Worm (Caenorhabditis elegans) whole organism, L2 larva: Measurements from ENCODE around the gene nkat-1.

Experiments used
- C34F6.9 ChIP-seq: fragments of 150-350 bp; optimal IDR thresholded peaks from 2 replicates; lab custom pipeline; 2014; ENCODE audit warnings: missing biosample characterization, missing genetic modification characterization
- F13H6.1 ChIP-seq: sonication (generic microtip); optimal IDR thresholded peaks from 2 replicates; lab custom pipeline; 2016; ENCODE audit warnings: missing genetic modification characterization, missing compliant biosample characterization
- R02D3.7 ChIP-seq: fragments of 150-350 bp; optimal IDR thresholded peaks from 2 replicates; lab custom pipeline; 2014; ENCODE audit warnings: missing biosample characterization, missing genetic modification characterization
- Y55F3AM.14 ChIP-seq: fragments of 200-800 bp; sonication (Bioruptor generic); optimal IDR thresholded peaks from 2 replicates; lab custom pipeline; 2018; ENCODE audit warnings: mild to moderate bottlenecking, missing genetic modification characterization, missing compliant biosample characterization
- ZK546.5 ChIP-seq: sonication (generic microtip); optimal IDR thresholded peaks from 2 replicates; lab custom pipeline; 2017; ENCODE audit warnings: missing biosample characterization, missing genetic modification characterization
- alr-1 ChIP-seq: fragments of 150-350 bp; optimal IDR thresholded peaks from 2 replicates; lab custom pipeline; 2014; ENCODE audit warnings: missing biosample characterization, missing genetic modification characterization
- aly-2 ChIP-seq: fragments of 150-350 bp; optimal IDR thresholded peaks from 2 replicates; lab custom pipeline; 2014; ENCODE audit warnings: missing biosample characterization, missing genetic modification characterization
- ama-1 ChIP-seq: fragments of 150-350 bp; optimal IDR thresholded peaks from 2 replicates; lab custom pipeline; 2018; ENCODE audit warnings: inconsistent platforms
- blmp-1 ChIP-seq: sonication (generic microtip); optimal IDR thresholded peaks from 2 replicates; lab custom pipeline; 2017; ENCODE audit warnings: missing genetic modification characterization, mild to moderate bottlenecking, missing compliant biosample characterization, antibody characterized with exemption, moderate library complexity; ENCODE audit not compliant: insufficient read depth
- ceh-16 ChIP-seq: fragments of 150-350 bp; optimal IDR thresholded peaks from 2 replicates; lab custom pipeline; 2014; ENCODE audit warnings: missing biosample characterization, missing genetic modification characterization
- ceh-82 ChIP-seq: fragments of 150-350 bp; optimal IDR thresholded peaks from 2 replicates; lab custom pipeline; 2014; ENCODE audit warnings: missing biosample characterization, missing genetic modification characterization
- crh-2 ChIP-seq: sonication (generic microtip); optimal IDR thresholded peaks from 2 replicates; lab custom pipeline; 2017; ENCODE audit warnings: missing biosample characterization, missing genetic modification characterization
- dmd-4 ChIP-seq: sonication (generic microtip); optimal IDR thresholded peaks from 2 replicates; lab custom pipeline; 2017; ENCODE audit warnings: missing biosample characterization, missing genetic modification characterization
- egl-27 ChIP-seq: sonication (generic microtip); optimal IDR thresholded peaks from 3 replicates; lab custom pipeline; 2017; ENCODE audit warnings: missing biosample characterization, missing genetic modification reagents, missing genetic modification characterization
- elt-1 ChIP-seq: fragments of 150-350 bp; optimal IDR thresholded peaks from 2 replicates; lab custom pipeline; 2014; ENCODE audit warnings: missing biosample characterization, missing genetic modification characterization
- elt-3 ChIP-seq: sonication (generic microtip); optimal IDR thresholded peaks from 2 replicates; lab custom pipeline; 2017; ENCODE audit warnings: missing biosample characterization, missing genetic modification characterization
- fos-1 ChIP-seq: fragments of 150-350 bp; optimal IDR thresholded peaks from 2 replicates; lab custom pipeline; 2014; ENCODE audit warnings: missing biosample characterization, missing genetic modification characterization
- gmeb-1 ChIP-seq: fragments of 150-350 bp; optimal IDR thresholded peaks from 2 replicates; lab custom pipeline; 2014; ENCODE audit warnings: missing biosample characterization, missing genetic modification characterization
- lin-11 ChIP-seq: fragments of 150-350 bp; sonication (generic microtip); optimal IDR thresholded peaks from 2 replicates; lab custom pipeline; 2014; ENCODE audit warnings: missing biosample characterization, missing genetic modification characterization, inconsistent platforms, mixed read lengths
- lin-13 ChIP-seq: fragments of 150-350 bp; optimal IDR thresholded peaks from 2 replicates; lab custom pipeline; 2014; ENCODE audit warnings: missing biosample characterization, missing genetic modification reagents, missing genetic modification characterization
- lin-39 ChIP-seq: fragments of 150-350 bp; optimal IDR thresholded peaks from 2 replicates; lab custom pipeline; 2014; ENCODE audit warnings: missing biosample characterization, missing genetic modification reagents, missing genetic modification characterization
- lsy-2 ChIP-seq, 2 experiments: fragments of 150-350 bp in 1 of 2; sonication (generic microtip) in 1 of 2; optimal IDR thresholded peaks; 2 replicates each; lab custom pipeline; 2014 to 2017; ENCODE audit warnings: missing biosample characterization in 2 of 2, missing genetic modification characterization in 2 of 2
- mab-5 ChIP-seq: fragments of 150-350 bp; optimal IDR thresholded peaks from 2 replicates; lab custom pipeline; 2014; ENCODE audit warnings: missing biosample characterization, missing genetic modification characterization
- mbf-1 ChIP-seq: sonication (generic microtip); optimal IDR thresholded peaks from 2 replicates; lab custom pipeline; 2017; ENCODE audit warnings: missing biosample characterization, missing genetic modification characterization
- mdl-1 ChIP-seq, 2 experiments: fragments of 150-350 bp in 1 of 2; sonication (generic microtip) in 1 of 2; optimal IDR thresholded peaks; 2 replicates each; lab custom pipeline; 2017; ENCODE audit warnings: missing biosample characterization in 2 of 2, missing genetic modification characterization in 2 of 2
- nhr-10 ChIP-seq: sonication (generic microtip); optimal IDR thresholded peaks from 2 replicates; lab custom pipeline; 2017; ENCODE audit warnings: missing biosample characterization, missing genetic modification characterization
- nhr-11 ChIP-seq: fragments of 150-350 bp; optimal IDR thresholded peaks from 2 replicates; lab custom pipeline; 2014; ENCODE audit warnings: missing biosample characterization, missing genetic modification characterization
- nhr-12 ChIP-seq: fragments of 150-350 bp; optimal IDR thresholded peaks from 2 replicates; lab custom pipeline; 2014; ENCODE audit warnings: missing biosample characterization, missing genetic modification characterization
- nhr-129 ChIP-seq: fragments of 150-350 bp; optimal IDR thresholded peaks from 2 replicates; lab custom pipeline; 2014; ENCODE audit warnings: missing biosample characterization, missing genetic modification characterization
- nhr-21 ChIP-seq: fragments of 150-350 bp; optimal IDR thresholded peaks from 2 replicates; lab custom pipeline; 2014; ENCODE audit warnings: missing biosample characterization, missing genetic modification characterization
- nhr-23 ChIP-seq: fragments of 150-350 bp; optimal IDR thresholded peaks from 2 replicates; lab custom pipeline; 2014; ENCODE audit warnings: missing biosample characterization, missing genetic modification reagents, missing genetic modification characterization
- nhr-237 ChIP-seq: fragments of 150-350 bp; optimal IDR thresholded peaks from 2 replicates; lab custom pipeline; 2014; ENCODE audit warnings: missing biosample characterization, missing genetic modification characterization
- nhr-25 ChIP-seq: fragments of 150-350 bp; sonication (generic microtip); optimal IDR thresholded peaks from 3 replicates; lab custom pipeline; 2014; ENCODE audit warnings: missing biosample characterization, missing genetic modification characterization
- nhr-6 ChIP-seq: fragments of 150-350 bp; optimal IDR thresholded peaks from 2 replicates; lab custom pipeline; 2014; ENCODE audit warnings: missing biosample characterization, missing genetic modification characterization
- nhr-77 ChIP-seq: fragments of 150-350 bp; optimal IDR thresholded peaks from 2 replicates; lab custom pipeline; 2014; ENCODE audit warnings: missing biosample characterization, missing genetic modification characterization
- peb-1 ChIP-seq: fragments of 150-350 bp; optimal IDR thresholded peaks from 2 replicates; lab custom pipeline; 2014; ENCODE audit warnings: missing biosample characterization, missing genetic modification characterization
- sem-4 ChIP-seq: fragments of 150-350 bp; optimal IDR thresholded peaks from 2 replicates; lab custom pipeline; 2014; ENCODE audit warnings: missing biosample characterization, missing genetic modification reagents, missing genetic modification characterization
- skn-1 ChIP-seq: sonication (generic microtip); optimal IDR thresholded peaks from 2 replicates; lab custom pipeline; 2017; ENCODE audit warnings: missing biosample characterization, missing genetic modification characterization
- sma-3 ChIP-seq: sonication (generic microtip); optimal IDR thresholded peaks from 2 replicates; lab custom pipeline; 2016; ENCODE audit warnings: missing genetic modification reagents, missing genetic modification characterization, missing compliant biosample characterization
- sma-9 ChIP-seq, 2 experiments: fragments of 150-350 bp in 1 of 2; sonication (generic microtip) in 1 of 2; optimal IDR thresholded peaks; 2 replicates each; lab custom pipeline; 2014 to 2016; ENCODE audit warnings: missing genetic modification characterization in 2 of 2, mild to moderate bottlenecking in 1 of 2, missing biosample characterization in 1 of 2, missing compliant biosample characterization in 1 of 2, missing genetic modification reagents in 1 of 2, moderate library complexity in 1 of 2
- snpc-4 ChIP-seq: fragments of 150-350 bp; optimal IDR thresholded peaks from 2 replicates; lab custom pipeline; 2014; ENCODE audit warnings: missing biosample characterization, missing genetic modification characterization
- unc-39 ChIP-seq: fragments of 150-350 bp; optimal IDR thresholded peaks from 2 replicates; lab custom pipeline; 2014; ENCODE audit warnings: missing biosample characterization, missing genetic modification characterization
- unc-55 ChIP-seq: fragments of 150-350 bp; sonication (generic microtip); optimal IDR thresholded peaks from 3 replicates; lab custom pipeline; 2014; ENCODE audit warnings: missing biosample characterization, missing genetic modification reagents, missing genetic modification characterization
- unc-62 ChIP-seq: fragments of 150-350 bp; optimal IDR thresholded peaks from 2 replicates; lab custom pipeline; 2014; ENCODE audit warnings: missing biosample characterization, missing genetic modification reagents, missing genetic modification characterization
- zag-1 ChIP-seq: fragments of 150-350 bp; optimal IDR thresholded peaks from 2 replicates; lab custom pipeline; 2014; ENCODE audit warnings: missing biosample characterization, missing genetic modification characterization
- ztf-1 ChIP-seq: fragments of 200-800 bp; sonication (Bioruptor generic); conservative IDR thresholded peaks from 2 replicates; pipeline ENCODE4 v1.3.6; 2022; ENCODE audit warnings: missing genetic modification characterization, missing compliant biosample characterization
- ztf-11 ChIP-seq: sonication (generic microtip); optimal IDR thresholded peaks from 2 replicates; lab custom pipeline; 2017; ENCODE audit warnings: missing biosample characterization, missing genetic modification characterization
- ztf-4 ChIP-seq: fragments of 150-350 bp; optimal IDR thresholded peaks from 2 replicates; lab custom pipeline; 2014; ENCODE audit warnings: missing biosample characterization, missing genetic modification characterization

Gene nkat-1

DNA sequence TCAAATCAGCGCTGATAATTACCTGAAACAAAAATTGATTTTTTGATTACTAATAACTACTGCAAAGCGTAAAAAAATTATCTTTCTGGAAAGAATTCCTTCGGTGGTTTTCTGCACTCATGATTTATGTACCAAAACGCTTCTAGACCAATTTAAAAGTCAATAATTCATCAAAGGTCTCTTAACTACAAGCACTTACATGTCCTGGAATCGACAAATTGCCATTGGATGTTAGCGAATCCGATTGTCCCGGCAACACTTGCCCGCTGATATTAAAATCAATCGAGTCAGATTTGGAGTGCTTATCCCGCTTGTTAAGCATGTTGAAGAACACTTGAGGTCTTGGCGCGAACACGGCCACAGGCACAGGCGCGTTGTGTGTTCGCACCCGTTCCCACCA lies 25.2 kb upstream of the nkat-1 start:
- TF ChIP-seq crh-2 (tag; lab: Kevin White, UChicago): no peak
- TF ChIP-seq, all 48 proteins: peak for 0

DNA sequence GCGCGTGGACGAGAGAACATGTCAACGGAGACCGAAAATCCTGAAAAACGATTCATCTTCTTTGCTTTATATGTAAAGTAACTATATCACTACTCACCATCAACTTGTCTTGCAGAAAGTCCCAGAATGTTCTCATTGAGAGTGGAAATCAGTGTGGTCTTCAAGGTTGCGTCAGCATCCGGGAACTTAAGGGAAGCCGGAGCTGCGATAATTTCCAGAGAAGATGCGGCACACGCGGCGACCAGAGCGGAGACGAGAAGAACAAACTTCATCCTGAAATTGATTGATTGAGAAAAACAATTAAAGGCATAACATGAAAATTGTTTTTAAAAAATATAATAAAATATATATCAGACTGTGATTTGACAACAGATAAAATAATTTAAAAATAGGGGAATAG lies 24.3 kb upstream of the nkat-1 start, which contains the start of gene vha-20:
TSS of gene vha-20 (minus strand) at position 273 of the 400 bp plus-strand sequence.
- TF ChIP-seq ama-1 (lab: Kevin White, UChicago) (peak; percentile 51), mdl-1 (tag; optimal IDR thresholded peaks at IDR 0.05; lab: Kevin White, UChicago) (no peak)

DNA sequence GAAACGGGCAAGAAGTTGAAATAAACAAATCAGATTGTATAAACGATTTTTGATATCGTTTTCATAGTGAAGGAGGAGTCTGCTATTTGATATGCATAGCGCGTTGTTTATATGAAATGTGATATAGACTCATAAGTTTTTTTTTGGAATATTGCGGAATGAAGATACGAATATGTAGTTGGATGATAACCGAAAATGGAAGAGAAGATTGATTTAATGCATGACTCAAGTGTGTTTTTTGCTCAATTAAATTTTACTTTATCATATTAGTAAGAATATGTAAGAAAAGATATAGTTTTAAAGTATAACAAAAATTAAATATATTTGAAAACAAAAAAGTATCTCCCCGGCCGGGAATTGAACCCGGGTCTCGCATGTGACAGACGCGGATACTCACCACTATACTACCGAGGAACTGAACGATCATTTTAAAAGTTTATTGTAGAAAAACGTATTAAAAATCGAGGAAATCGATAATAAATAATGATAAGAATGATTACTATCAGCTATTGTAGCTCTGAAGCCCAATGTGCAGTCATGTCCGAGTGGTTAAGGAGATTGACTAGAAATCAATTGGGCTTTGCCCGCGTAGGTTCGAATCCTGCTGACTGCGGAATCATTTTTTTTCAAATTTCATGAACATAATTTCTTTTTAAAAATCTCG lies 21.9 kb upstream of the nkat-1 start, which contains the start of gene lgc-25:
TSS of gene lgc-25 (minus strand) at position 51 of the 664 bp plus-strand sequence.
- TF ChIP-seq egl-27 (tag; lab: Kevin White, UChicago): no peak
- no peak for TF ChIP-seq ztf-11 (tag; lab: Kevin White, UChicago)
- TF ChIP-seq skn-1 (tag; lab: Kevin White, UChicago): no peak
- TF ChIP-seq lin-13: peak; percentile 27
- TF ChIP-seq lsy-2 (tag; optimal IDR thresholded peaks at IDR 0.05; lab: Kevin White, UChicago): no peak
- TF ChIP-seq sma-3: peak; percentile 60
- no peak for TF ChIP-seq ceh-82 (tag; lab: Kevin White, UChicago)
- TF ChIP-seq zag-1: no peak
- TF ChIP-seq lin-39: no peak
- TF ChIP-seq Y55F3AM.14 (GFP tag; lab: Kevin White, UChicago): no peak
- no peak for TF ChIP-seq aly-2 (tag; lab: Kevin White, UChicago)
- no peak for TF ChIP-seq alr-1 (tag; lab: Kevin White, UChicago)
- no peak for TF ChIP-seq nhr-129 (tag; lab: Kevin White, UChicago)
- TF ChIP-seq blmp-1 (tag; lab: Kevin White, UChicago): no peak
- peak; percentile 29 for TF ChIP-seq fos-1 (tag; lab: Kevin White, UChicago)
- TF ChIP-seq F13H6.1 (tag; lab: Kevin White, UChicago): no peak
- TF ChIP-seq unc-55: no peak
- TF ChIP-seq sem-4 (tag; lab: Kevin White, UChicago): no peak
- TF ChIP-seq mbf-1 (tag; lab: Kevin White, UChicago): no peak
- TF ChIP-seq sma-9 (GFP tag; optimal IDR thresholded peaks at IDR 0.05; lab: Kevin White, UChicago): peak; percentile 43
- no peak for TF ChIP-seq sma-9 (tag; optimal IDR thresholded peaks at IDR 0.05; lab: Kevin White, UChicago)
- no peak for TF ChIP-seq lin-11 (tag; lab: Kevin White, UChicago)
- TF ChIP-seq unc-62 (GFP tag; lab: Kevin White, UChicago): no peak
- TF ChIP-seq nhr-237: no peak
- no peak for TF ChIP-seq ztf-1 (GFP tag; lab: Robert Waterston, UW)
- no peak for TF ChIP-seq C34F6.9
- TF ChIP-seq gmeb-1 (tag; lab: Kevin White, UChicago): peak; percentile 53
- TF ChIP-seq elt-3 (tag; lab: Kevin White, UChicago): no peak
- no peak for TF ChIP-seq nhr-10
- no peak for TF ChIP-seq mdl-1 (tag; optimal IDR thresholded peaks at IDR 0.05; lab: Kevin White, UChicago)
- TF ChIP-seq snpc-4 (tag; lab: Kevin White, UChicago): no peak
- TF ChIP-seq nhr-11 (tag; lab: Kevin White, UChicago): no peak
- TF ChIP-seq nhr-12 (tag; lab: Kevin White, UChicago): no peak
- TF ChIP-seq nhr-23 (tag; lab: Kevin White, UChicago): no peak
- TF ChIP-seq ama-1 (lab: Kevin White, UChicago): no peak
- TF ChIP-seq nhr-77: no peak
- no peak for TF ChIP-seq nhr-6 (tag; lab: Kevin White, UChicago)
- no peak for TF ChIP-seq peb-1 (tag; lab: Kevin White, UChicago)
- no peak for TF ChIP-seq elt-1 (tag; lab: Kevin White, UChicago)
- peak; percentile 43 for TF ChIP-seq crh-2 (tag; lab: Kevin White, UChicago)
- TF ChIP-seq dmd-4: no peak
- no peak for TF ChIP-seq nhr-25 (tag; lab: Kevin White, UChicago)
- no peak for TF ChIP-seq unc-39 (tag; lab: Kevin White, UChicago)
- no peak for TF ChIP-seq ceh-16 (tag; lab: Kevin White, UChicago)
- no peak for TF ChIP-seq ztf-4
- no peak for TF ChIP-seq R02D3.7 (tag; lab: Kevin White, UChicago)
- peak; percentile 37 for TF ChIP-seq nhr-21
- no peak for TF ChIP-seq mab-5 (tag; lab: Kevin White, UChicago)
- TF ChIP-seq ZK546.5 (tag; lab: Kevin White, UChicago): no peak
